Worm (Caenorhabditis elegans) whole organism, L4 larva: Measurements from ENCODE around the gene C40H5.2.

Experiments used
- D1046.2 ChIP-seq: fragments of 200-800 bp; sonication (Bioruptor generic); IDR thresholded peaks from 2 replicates; pipeline ENCODE4 v1.3.6; 2022; ENCODE audit warnings: missing genetic modification characterization, missing compliant biosample characterization
- F26F4.8 ChIP-seq: fragments of 200-800 bp; sonication (Bioruptor generic); conservative IDR thresholded peaks from 2 replicates; pipeline ENCODE4 v1.3.6; 2022; ENCODE audit warnings: missing genetic modification characterization, missing compliant biosample characterization
- T20F7.1 ChIP-seq: fragments of 200-800 bp; sonication (Bioruptor generic); optimal IDR thresholded peaks from 2 replicates; lab custom pipeline; 2018; ENCODE audit warnings: mild to moderate bottlenecking, missing genetic modification characterization, missing compliant biosample characterization
- T26A8.4 ChIP-seq: fragments of 200-800 bp; sonication (Bioruptor generic); IDR thresholded peaks from 2 replicates; pipeline ENCODE4 v1.3.6; 2022; ENCODE audit warnings: missing genetic modification characterization, missing compliant biosample characterization
- Y105C5A.15 ChIP-seq: fragments of 200-800 bp; sonication (Bioruptor generic); IDR thresholded peaks from 2 replicates; pipeline ENCODE4 v1.3.6; 2022; ENCODE audit warnings: missing genetic modification characterization, missing compliant biosample characterization
- arid-1 ChIP-seq: fragments of 200-800 bp; sonication (Bioruptor generic); conservative IDR thresholded peaks from 2 replicates; pipeline ENCODE4 v1.3.6; 2022; ENCODE audit warnings: missing genetic modification reagents, missing genetic modification characterization, missing compliant biosample characterization
- ceh-32 ChIP-seq: sonication (generic microtip); optimal IDR thresholded peaks from 2 replicates; lab custom pipeline; 2016; ENCODE audit warnings: mild to moderate bottlenecking, missing genetic modification characterization, missing compliant biosample characterization; ENCODE audit not compliant: poor library complexity
- ceh-62 ChIP-seq: sonication (generic microtip); optimal IDR thresholded peaks from 2 replicates; lab custom pipeline; 2017; ENCODE audit warnings: missing biosample characterization, missing genetic modification characterization
- daf-16 ChIP-seq, 3 experiments: sonication (generic microtip); optimal IDR thresholded peaks; 2 replicates each; lab custom pipeline; 2016 to 2017; ENCODE audit warnings: missing genetic modification characterization in 3 of 3, missing genetic modification reagents in 3 of 3, mild to moderate bottlenecking in 2 of 3, missing compliant biosample characterization in 2 of 3, missing biosample characterization in 1 of 3, moderate library complexity in 1 of 3
- daf-19 ChIP-seq: fragments of 200-800 bp; sonication (Bioruptor generic); conservative IDR thresholded peaks from 2 replicates; pipeline ENCODE4 v1.3.6; 2022; ENCODE audit warnings: missing genetic modification characterization, missing compliant biosample characterization
- dmd-6 ChIP-seq: fragments of 200-800 bp; sonication (Bioruptor generic); IDR thresholded peaks from 2 replicates; pipeline ENCODE4 v1.3.6; 2022; ENCODE audit warnings: missing genetic modification reagents, missing genetic modification characterization, missing compliant biosample characterization
- dmd-8 ChIP-seq: fragments of 200-800 bp; sonication (Bioruptor generic); IDR thresholded peaks from 2 replicates; pipeline ENCODE4 v1.3.6; 2022; ENCODE audit warnings: missing genetic modification characterization, missing compliant biosample characterization
- dpl-1 ChIP-seq: fragments of 150-350 bp; optimal IDR thresholded peaks from 2 replicates; lab custom pipeline; 2014; ENCODE audit warnings: missing biosample characterization, missing genetic modification reagents, missing genetic modification characterization
- dve-1 ChIP-seq: sonication (generic microtip); optimal IDR thresholded peaks from 2 replicates; lab custom pipeline; 2017; ENCODE audit warnings: antibody characterized with exemption, mild to moderate bottlenecking, missing genetic modification characterization, missing compliant biosample characterization; ENCODE audit not compliant: insufficient read depth
- egl-27 ChIP-seq: sonication (generic microtip); optimal IDR thresholded peaks from 3 replicates; lab custom pipeline; 2017; ENCODE audit warnings: missing biosample characterization, missing genetic modification reagents, missing genetic modification characterization
- fos-1 ChIP-seq: fragments of 150-350 bp; optimal IDR thresholded peaks from 2 replicates; lab custom pipeline; 2014; ENCODE audit warnings: missing biosample characterization, missing genetic modification characterization
- hif-1 ChIP-seq, 2 experiments: sonication (generic microtip); optimal IDR thresholded peaks; 2 replicates each; lab custom pipeline; 2016 to 2017; ENCODE audit warnings: missing compliant biosample characterization in 2 of 2, missing genetic modification characterization in 2 of 2, missing genetic modification reagents in 2 of 2, missing genotype in 2 of 2, mild to moderate bottlenecking in 1 of 2
- hlh-11 ChIP-seq: fragments of 200-800 bp; sonication (Bioruptor generic); optimal IDR thresholded peaks from 2 replicates; lab custom pipeline; 2018; ENCODE audit warnings: mild to moderate bottlenecking, missing genetic modification characterization, missing compliant biosample characterization
- hlh-30 ChIP-seq: sonication (generic microtip); optimal IDR thresholded peaks from 2 replicates; lab custom pipeline; 2017; ENCODE audit warnings: antibody characterized with exemption, mild to moderate bottlenecking, missing genetic modification characterization, missing compliant biosample characterization; ENCODE audit not compliant: insufficient read depth
- lin-1 ChIP-seq: fragments of 200-800 bp; sonication (Bioruptor generic); IDR thresholded peaks from 2 replicates; pipeline ENCODE4 v1.3.6; 2022; ENCODE audit warnings: missing genetic modification reagents, missing genetic modification characterization, missing compliant biosample characterization
- lin-13 ChIP-seq: fragments of 150-350 bp; optimal IDR thresholded peaks from 2 replicates; lab custom pipeline; 2014; ENCODE audit warnings: missing biosample characterization, missing genetic modification reagents, missing genetic modification characterization
- lin-15B ChIP-seq: fragments of 150-350 bp; sonication (generic microtip); optimal IDR thresholded peaks from 3 replicates; lab custom pipeline; 2014; ENCODE audit warnings: missing biosample characterization, missing genetic modification characterization
- lir-3 ChIP-seq: sonication (generic microtip); optimal IDR thresholded peaks from 2 replicates; lab custom pipeline; 2016; ENCODE audit warnings: mild to moderate bottlenecking, missing genetic modification characterization, missing compliant biosample characterization
- lsy-2 ChIP-seq, 2 experiments: fragments of 150-350 bp in 1 of 2; sonication (generic microtip) in 1 of 2; optimal IDR thresholded peaks; 2 replicates each; lab custom pipeline; 2014 to 2017; ENCODE audit warnings: missing biosample characterization in 2 of 2, missing genetic modification characterization in 2 of 2
- madf-9 ChIP-seq: fragments of 200-800 bp; sonication (Bioruptor generic); conservative IDR thresholded peaks from 2 replicates; pipeline ENCODE4 v1.3.6; 2022; ENCODE audit warnings: missing genetic modification reagents, missing genetic modification characterization, missing compliant biosample characterization
- mdl-1 ChIP-seq, 2 experiments: fragments of 150-350 bp in 1 of 2; sonication (generic microtip) in 1 of 2; optimal IDR thresholded peaks; 2 replicates each; lab custom pipeline; 2014 to 2017; ENCODE audit warnings: missing biosample characterization in 2 of 2, missing genetic modification characterization in 2 of 2
- mdt-29 ChIP-seq: fragments of 200-800 bp; sonication (Bioruptor generic); IDR thresholded peaks from 2 replicates; pipeline ENCODE4 v1.3.6; 2022; ENCODE audit warnings: missing genetic modification reagents, missing genetic modification characterization, missing compliant biosample characterization
- mep-1 ChIP-seq: fragments of 150-350 bp; sonication (generic microtip); optimal IDR thresholded peaks from 3 replicates; lab custom pipeline; 2014; ENCODE audit warnings: missing biosample characterization, missing genetic modification characterization
- mes-2 ChIP-seq: sonication (generic microtip); optimal IDR thresholded peaks from 2 replicates; lab custom pipeline; 2016; ENCODE audit warnings: missing genotype, mild to moderate bottlenecking, missing genetic modification characterization, missing compliant biosample characterization; ENCODE audit not compliant: poor library complexity, severe bottlenecking
- mxl-2 ChIP-seq: fragments of 200-800 bp; sonication (Bioruptor generic); conservative IDR thresholded peaks from 2 replicates; pipeline ENCODE4 v1.3.6; 2022; ENCODE audit warnings: missing genetic modification reagents, missing genetic modification characterization, missing compliant biosample characterization
- mxl-3 ChIP-seq: fragments of 200-800 bp; sonication (Bioruptor generic); optimal IDR thresholded peaks from 2 replicates; lab custom pipeline; 2018; ENCODE audit warnings: mild to moderate bottlenecking, missing genetic modification characterization, missing compliant biosample characterization
- nhr-102 ChIP-seq: sonication (generic microtip); optimal IDR thresholded peaks from 2 replicates; lab custom pipeline; 2016; ENCODE audit warnings: mild to moderate bottlenecking, missing genetic modification characterization, moderate library complexity, missing compliant biosample characterization
- nhr-11 ChIP-seq: fragments of 150-350 bp; optimal IDR thresholded peaks from 2 replicates; lab custom pipeline; 2014; ENCODE audit warnings: missing biosample characterization, missing genetic modification characterization
- nhr-237 ChIP-seq: sonication (generic microtip); optimal IDR thresholded peaks from 2 replicates; lab custom pipeline; 2017; ENCODE audit warnings: missing biosample characterization, missing genetic modification characterization
- nhr-25 ChIP-seq: sonication (generic microtip); optimal IDR thresholded peaks from 2 replicates; lab custom pipeline; 2017; ENCODE audit warnings: missing genetic modification characterization, mild to moderate bottlenecking, missing compliant biosample characterization, antibody characterized with exemption, moderate library complexity, borderline replicate concordance; ENCODE audit not compliant: insufficient read depth
- nhr-28 ChIP-seq: fragments of 150-350 bp; optimal IDR thresholded peaks from 2 replicates; lab custom pipeline; 2014; ENCODE audit warnings: missing biosample characterization, missing genetic modification characterization
- nhr-48 ChIP-seq: sonication (generic microtip); optimal IDR thresholded peaks from 2 replicates; lab custom pipeline; 2016; ENCODE audit warnings: mild to moderate bottlenecking, missing genetic modification characterization, missing compliant biosample characterization
- nhr-76 ChIP-seq: fragments of 150-350 bp; optimal IDR thresholded peaks from 2 replicates; lab custom pipeline; 2014; ENCODE audit warnings: missing biosample characterization, missing genetic modification characterization
- saeg-2 ChIP-seq: fragments of 200-800 bp; sonication (Bioruptor generic); IDR thresholded peaks from 2 replicates; pipeline ENCODE4 v1.3.6; 2022; ENCODE audit warnings: missing genetic modification reagents, missing genetic modification characterization, missing compliant biosample characterization
- sdz-12 ChIP-seq: fragments of 200-800 bp; sonication (Bioruptor generic); optimal IDR thresholded peaks from 2 replicates; lab custom pipeline; 2018; ENCODE audit warnings: mild to moderate bottlenecking, missing genetic modification characterization, missing compliant biosample characterization
- spr-1 ChIP-seq: sonication (generic microtip); optimal IDR thresholded peaks from 2 replicates; lab custom pipeline; 2016; ENCODE audit warnings: mild to moderate bottlenecking, missing genetic modification characterization, missing compliant biosample characterization
- spr-3 ChIP-seq: fragments of 200-800 bp; sonication (Bioruptor generic); optimal IDR thresholded peaks from 2 replicates; lab custom pipeline; 2018; ENCODE audit warnings: mild to moderate bottlenecking, missing genetic modification characterization, missing compliant biosample characterization
- unc-130 ChIP-seq: sonication (generic microtip); optimal IDR thresholded peaks from 2 replicates; lab custom pipeline; 2016; ENCODE audit warnings: missing genetic modification reagents, missing genetic modification characterization, missing compliant biosample characterization
- vab-7 ChIP-seq: fragments of 200-800 bp; sonication (Bioruptor generic); IDR thresholded peaks from 2 replicates; pipeline ENCODE4 v1.3.6; 2022; ENCODE audit warnings: missing genetic modification reagents, missing genetic modification characterization, missing compliant biosample characterization
- zfp-3 ChIP-seq: fragments of 200-800 bp; sonication (Bioruptor generic); conservative IDR thresholded peaks from 2 replicates; pipeline ENCODE4 v1.3.6; 2022; ENCODE audit warnings: missing genetic modification reagents, missing genetic modification characterization, missing compliant biosample characterization
- zip-2 ChIP-seq: fragments of 150-350 bp; optimal IDR thresholded peaks from 2 replicates; lab custom pipeline; 2014; ENCODE audit warnings: missing biosample characterization, missing genetic modification characterization

C40H5.2 gene

ce11 chrX:11791364-11792221 lies 45.7 kb downstream of the C40H5.2 start (continued):
- no peak for TF ChIP-seq spr-3 (GFP tag; lab: Kevin White, UChicago)
- TF ChIP-seq daf-19, result no peak
- TF ChIP-seq Y105C5A.15 (GFP tag; lab: Robert Waterston, UW), result no peak
- TF ChIP-seq egl-27, result no peak
- TF ChIP-seq zfp-3, result no peak
- TF ChIP-seq fos-1 (tag; lab: Kevin White, UChicago), result no peak
- no peak for TF ChIP-seq unc-130 (GFP tag; lab: Kevin White, UChicago)
- TF ChIP-seq zip-2 (tag; lab: Kevin White, UChicago), result no peak
- no peak for TF ChIP-seq F26F4.8 (GFP tag; lab: Robert Waterston, UW)
- no peak for TF ChIP-seq nhr-25 (tag; lab: Kevin White, UChicago)
- TF ChIP-seq sdz-12 (GFP tag; lab: Kevin White, UChicago), result no peak
- no peak for TF ChIP-seq lin-15B
- TF ChIP-seq nhr-11, result no peak
- TF ChIP-seq ceh-32, result peak; percentile 27
- TF ChIP-seq dmd-8 (GFP tag; lab: Robert Waterston, UW), result no peak
- no peak for TF ChIP-seq spr-1 (tag; lab: Kevin White, UChicago)
- TF ChIP-seq mxl-2 (GFP tag; lab: Robert Waterston, UW), result 0 out of 2 replicates have a peak, but pooled peaks have one; percentile 7
- no peak for TF ChIP-seq dpl-1 (GFP tag; lab: Kevin White, UChicago)
- no peak for TF ChIP-seq nhr-76 (tag; lab: Kevin White, UChicago)
- no peak for TF ChIP-seq ceh-62
- no peak for TF ChIP-seq vab-7 (GFP tag; lab: Robert Waterston, UW)
- TF ChIP-seq mxl-3 (GFP tag; lab: Kevin White, UChicago), result peak; percentile 45

ce11 chrX:11792730-11793129 lies 46.9 kb downstream of the C40H5.2 start:
- TF ChIP-seq mes-2 (tag; lab: Kevin White, UChicago) (peak; percentile 27), arid-1 (GFP tag; lab: Robert Waterston, UW) (no peak), hlh-11 (tag; lab: Kevin White, UChicago) (peak; percentile 86), hlh-30 (tag; lab: Kevin White, UChicago) (peak; percentile 79), nhr-28 (tag; lab: Kevin White, UChicago) (peak; percentile 80), Y105C5A.15 (GFP tag; lab: Robert Waterston, UW) (no peak), mep-1 (tag; lab: Kevin White, UChicago) (peak; percentile 4), saeg-2 (GFP tag; lab: Robert Waterston, UW) (no peak), mdt-29 (peak; percentile 87), unc-130 (GFP tag; lab: Kevin White, UChicago) (no peak), lin-1 (GFP tag; lab: Robert Waterston, UW) (no peak), lin-13 (GFP tag; lab: Kevin White, UChicago) (no peak), dve-1 (tag; lab: Kevin White, UChicago) (peak; percentile 85), T26A8.4 (GFP tag; lab: Robert Waterston, UW) (0 out of 2 replicates have a peak, but pooled peaks have one; percentile 29), D1046.2 (GFP tag; lab: Robert Waterston, UW) (no peak), T20F7.1 (GFP tag; lab: Kevin White, UChicago) (no peak), lsy-2 (tag; optimal IDR thresholded peaks at IDR 0.05; lab: Kevin White, UChicago) (peak in 1 of 2 experiments; percentile 31), lin-15B (peak; percentile 9), lir-3 (no peak), madf-9 (GFP tag; lab: Robert Waterston, UW) (no peak), hif-1 (tag; optimal IDR thresholded peaks at IDR 0.05; lab: Kevin White, UChicago) (peak in 1 of 2 experiments; percentile 33), nhr-102 (tag; lab: Kevin White, UChicago) (peak; percentile 69), F26F4.8 (GFP tag; lab: Robert Waterston, UW) (no peak), daf-16 (GFP tag; optimal IDR thresholded peaks at IDR 0.05; lab: Kevin White, UChicago) (peak in 1 of 2 experiments; percentile 30), daf-16 (tag; optimal IDR thresholded peaks at IDR 0.05; lab: Kevin White, UChicago) (peak; percentile 91), dmd-6 (GFP tag; lab: Robert Waterston, UW) (peak; percentile 65), mdl-1 (tag; optimal IDR thresholded peaks at IDR 0.05; lab: Kevin White, UChicago) (no peak), egl-27 (no peak), nhr-237 (tag; lab: Kevin White, UChicago) (no peak), nhr-48 (tag; lab: Kevin White, UChicago) (peak; percentile 76), dmd-8 (GFP tag; lab: Robert Waterston, UW) (no peak)
